Worm (Caenorhabditis elegans) whole organism, L1 larva: ENCODE results near the gene ptr-25.
A peak's percentile ranks its signal among the peaks of the same experiment; 100 is the strongest.

Experiments
- efl-1 ChIP-seq, 4 experiments: fragments of 150-350 bp; optimal IDR thresholded peaks in 3 of 4; peaks in 1 of 4; 1 replicate in 1 of 4; 2 replicates in 3 of 4; lab custom pipeline; 2014; ENCODE audit warnings: missing biosample characterization in 2 of 4, missing genetic modification characterization in 2 of 4, missing genetic modification reagents in 2 of 4
- elt-2 ChIP-seq: sonication (generic microtip); optimal IDR thresholded peaks from 2 replicates; lab custom pipeline; 2016; ENCODE audit warnings: missing genetic modification characterization, mild to moderate bottlenecking, inconsistent platforms, missing compliant biosample characterization, missing genetic modification reagents
- hpl-2 ChIP-seq: fragments of 150-350 bp; optimal IDR thresholded peaks from 2 replicates; lab custom pipeline; 2014; ENCODE audit warnings: missing biosample characterization, missing genetic modification reagents, missing genetic modification characterization
- mdl-1 ChIP-seq, 2 experiments: fragments of 150-350 bp; optimal IDR thresholded peaks; 2 replicates each; lab custom pipeline; 2014 to 2017; ENCODE audit warnings: missing biosample characterization in 2 of 2, missing genetic modification characterization in 2 of 2, inconsistent platforms in 1 of 2
- nhr-71 ChIP-seq: sonication (generic microtip); optimal IDR thresholded peaks from 2 replicates; lab custom pipeline; 2016; ENCODE audit warnings: mild to moderate bottlenecking, missing genetic modification characterization, moderate library complexity, missing compliant biosample characterization
- nhr-77 ChIP-seq: fragments of 150-350 bp; optimal IDR thresholded peaks from 2 replicates; lab custom pipeline; 2014; ENCODE audit warnings: missing biosample characterization, missing genetic modification characterization
- nhr-85 ChIP-seq: sonication (generic microtip); peaks from one replicate; lab custom pipeline; 2016; ENCODE audit warnings: missing genetic modification characterization, inconsistent platforms, missing compliant biosample characterization
- pag-3 ChIP-seq: sonication (generic microtip); optimal IDR thresholded peaks from 2 replicates; lab custom pipeline; 2017; ENCODE audit warnings: missing genetic modification characterization, mild to moderate bottlenecking, missing compliant biosample characterization, antibody characterized with exemption, borderline replicate concordance; ENCODE audit not compliant: insufficient read depth
- snu-23 ChIP-seq: sonication (generic microtip); optimal IDR thresholded peaks from 2 replicates; lab custom pipeline; 2016; ENCODE audit warnings: missing genetic modification characterization, missing compliant biosample characterization
- ztf-11 ChIP-seq, 2 experiments: sonication (generic microtip); optimal IDR thresholded peaks; 2 replicates each; lab custom pipeline; 2016 to 2017; ENCODE audit warnings: missing genetic modification characterization in 2 of 2, missing biosample characterization in 1 of 2, missing compliant biosample characterization in 1 of 2

The ptr-25 gene

DNA sequence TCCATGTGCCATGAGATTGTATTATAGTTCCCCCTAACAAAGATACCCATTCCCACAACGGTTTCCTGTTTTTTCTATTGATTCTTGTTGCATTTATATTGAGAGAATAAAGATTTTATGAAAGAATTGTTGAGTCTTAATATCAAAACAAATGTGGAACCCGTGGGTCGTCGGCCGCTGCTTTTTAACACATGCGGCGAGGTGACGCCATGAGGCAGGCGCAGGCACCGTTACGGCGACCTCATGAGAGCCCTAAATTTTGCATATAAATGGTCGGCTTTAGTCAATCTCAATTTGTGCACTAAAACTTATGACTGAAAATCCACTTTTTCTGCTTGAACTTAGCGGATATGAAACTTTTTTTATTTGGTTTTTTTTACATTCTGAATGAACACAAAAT lies 49.6 kb downstream of the ptr-25 start:
- TF ChIP-seq elt-2 (tag; lab: Kevin White, UChicago) (peak; percentile 11), hpl-2 (GFP tag; lab: Kevin White, UChicago) (no peak), snu-23 (peak; percentile 0), nhr-85 (peak; percentile 36), nhr-71 (tag; lab: Kevin White, UChicago) (peak; percentile 34), mdl-1 (tag; optimal IDR thresholded peaks at IDR 0.05; lab: Kevin White, UChicago) (no peak)

DNA sequence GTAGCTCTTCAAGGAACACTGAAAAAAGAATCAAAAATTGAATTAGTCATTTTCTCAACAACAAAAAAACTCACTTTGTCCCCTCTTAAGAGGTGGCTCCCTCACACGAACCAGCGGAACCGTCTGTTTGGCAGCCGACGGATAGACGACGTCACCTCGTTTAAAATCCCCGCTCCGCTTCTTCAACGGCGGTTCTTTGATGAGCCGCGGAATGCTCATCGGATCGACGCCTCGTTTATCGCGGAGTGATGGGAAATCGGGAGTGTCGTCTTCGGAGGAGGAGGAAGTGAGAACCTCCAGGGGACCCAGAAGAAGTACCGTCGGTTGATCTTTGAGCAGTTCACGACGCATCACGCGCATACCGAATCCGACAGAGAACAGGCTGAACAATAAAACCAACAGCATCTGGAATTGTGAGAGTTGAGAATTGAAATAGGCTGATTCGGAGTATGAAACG lies 50.9 kb downstream of the ptr-25 start, which contains the start of gene nlp-68:
TSS of gene nlp-68 (minus strand) at position 407 of the 457 bp plus-strand sequence.
- no peak for TF ChIP-seq efl-1 (optimal IDR thresholded peaks at IDR 0.05; lab: Kevin White, UChicago)
- TF ChIP-seq efl-1 (GFP tag; optimal IDR thresholded peaks at IDR 0.05 in 1 of 2; lab: Kevin White, UChicago), result peak in 1 of 2 experiments; percentile 61
- TF ChIP-seq pag-3, result no peak
- TF ChIP-seq nhr-77, result no peak
- no peak for TF ChIP-seq ztf-11 (tag; optimal IDR thresholded peaks at IDR 0.05; lab: Kevin White, UChicago)
